Worm (Caenorhabditis elegans) whole organism, L3 larva: ENCODE data around the gene F35B3.3.

Experiments
- ama-1 ChIP-seq: fragments of 150-350 bp; optimal IDR thresholded peaks from 2 replicates; lab custom pipeline; 2018
- ceh-28 ChIP-seq: fragments of 150-350 bp; optimal IDR thresholded peaks from 2 replicates; lab custom pipeline; 2014; ENCODE audit warnings: missing biosample characterization, missing genetic modification reagents, missing genetic modification characterization
- ceh-82 ChIP-seq: fragments of 150-350 bp; optimal IDR thresholded peaks from 2 replicates; lab custom pipeline; 2014; ENCODE audit warnings: missing biosample characterization, missing genetic modification characterization
- daf-12 ChIP-seq: fragments of 150-350 bp; optimal IDR thresholded peaks from 2 replicates; lab custom pipeline; 2014; ENCODE audit warnings: missing biosample characterization, missing genetic modification reagents, missing genetic modification characterization
- elt-2 ChIP-seq: sonication (generic microtip); optimal IDR thresholded peaks from 2 replicates; lab custom pipeline; 2016; ENCODE audit warnings: missing genetic modification reagents, mild to moderate bottlenecking, missing genetic modification characterization, missing compliant biosample characterization
- elt-3 ChIP-seq, 3 experiments: fragments of 150-350 bp in 1 of 3; sonication (generic microtip) in 2 of 3; optimal IDR thresholded peaks; 2 replicates in 2 of 3; 4 replicates in 1 of 3; lab custom pipeline; 2014 to 2017; ENCODE audit warnings: missing biosample characterization in 3 of 3, missing genetic modification characterization in 3 of 3
- eor-1 ChIP-seq, 2 experiments: fragments of 150-350 bp; optimal IDR thresholded peaks; 2 replicates each; lab custom pipeline; 2014 to 2018; ENCODE audit warnings: missing biosample characterization in 2 of 2, missing genetic modification characterization in 2 of 2
- fkh-2 ChIP-seq: fragments of 150-350 bp; optimal IDR thresholded peaks from 2 replicates; lab custom pipeline; 2014; ENCODE audit warnings: missing biosample characterization, missing genetic modification reagents, missing genetic modification characterization
- jun-1 ChIP-seq: fragments of 150-350 bp; optimal IDR thresholded peaks from 2 replicates; lab custom pipeline; 2014; ENCODE audit warnings: missing biosample characterization, missing genetic modification reagents, missing genetic modification characterization
- lin-15B ChIP-seq: fragments of 150-350 bp; optimal IDR thresholded peaks from 2 replicates; lab custom pipeline; 2014; ENCODE audit warnings: missing biosample characterization, missing genetic modification characterization
- lin-39 ChIP-seq: fragments of 150-350 bp; optimal IDR thresholded peaks from 2 replicates; lab custom pipeline; 2018; ENCODE audit warnings: missing biosample characterization, missing genetic modification reagents, missing genetic modification characterization
- lsy-12 ChIP-seq: sonication (generic microtip); optimal IDR thresholded peaks from 2 replicates; lab custom pipeline; 2016; ENCODE audit warnings: mild to moderate bottlenecking, missing genetic modification characterization, missing compliant biosample characterization
- mdl-1 ChIP-seq: fragments of 150-350 bp; optimal IDR thresholded peaks from 2 replicates; lab custom pipeline; 2014; ENCODE audit warnings: missing biosample characterization, missing genetic modification characterization
- mml-1 ChIP-seq: fragments of 150-350 bp; sonication (generic microtip); optimal IDR thresholded peaks from 3 replicates; lab custom pipeline; 2014; ENCODE audit warnings: missing biosample characterization, missing genetic modification characterization
- nhr-12 ChIP-seq: fragments of 150-350 bp; optimal IDR thresholded peaks from 2 replicates; lab custom pipeline; 2014; ENCODE audit warnings: missing biosample characterization, missing genetic modification characterization
- nhr-25 ChIP-seq: sonication (generic microtip); optimal IDR thresholded peaks from 2 replicates; lab custom pipeline; 2017; ENCODE audit warnings: missing biosample characterization, missing genetic modification characterization
- nhr-43 ChIP-seq: sonication (generic microtip); optimal IDR thresholded peaks from 2 replicates; lab custom pipeline; 2016; ENCODE audit warnings: mild to moderate bottlenecking, missing genetic modification characterization, missing compliant biosample characterization; ENCODE audit not compliant: poor library complexity, severe bottlenecking
- nhr-67 ChIP-seq: fragments of 150-350 bp; optimal IDR thresholded peaks from 2 replicates; lab custom pipeline; 2014; ENCODE audit warnings: missing biosample characterization, missing genetic modification characterization
- nhr-77 ChIP-seq: fragments of 150-350 bp; optimal IDR thresholded peaks from 2 replicates; lab custom pipeline; 2014; ENCODE audit warnings: missing biosample characterization, missing genetic modification characterization
- pha-4 ChIP-seq: fragments of 150-350 bp; optimal IDR thresholded peaks from 2 replicates; lab custom pipeline; 2014; ENCODE audit warnings: missing biosample characterization, missing genetic modification reagents, missing genetic modification characterization
- pqm-1 ChIP-seq: fragments of 150-350 bp; optimal IDR thresholded peaks from 2 replicates; lab custom pipeline; 2017; ENCODE audit warnings: missing biosample characterization, missing genetic modification characterization, inconsistent platforms
- skn-1 ChIP-seq: fragments of 150-350 bp; optimal IDR thresholded peaks from 2 replicates; lab custom pipeline; 2014; ENCODE audit warnings: missing biosample characterization, missing genetic modification characterization
- snpc-4 ChIP-seq: fragments of 150-350 bp; optimal IDR thresholded peaks from 2 replicates; lab custom pipeline; 2014; ENCODE audit warnings: missing biosample characterization, missing genetic modification characterization
- tbx-2 ChIP-seq: sonication (generic microtip); optimal IDR thresholded peaks from 2 replicates; lab custom pipeline; 2016; ENCODE audit warnings: mild to moderate bottlenecking, missing genetic modification characterization, missing compliant biosample characterization
- unc-39 ChIP-seq: sonication (generic microtip); optimal IDR thresholded peaks from 4 replicates; lab custom pipeline; 2017; ENCODE audit warnings: missing biosample characterization, missing genetic modification characterization
- unc-62 ChIP-seq: fragments of 150-350 bp; sonication (generic microtip); optimal IDR thresholded peaks from 4 replicates; lab custom pipeline; 2014; ENCODE audit warnings: missing biosample characterization, missing genetic modification reagents, missing genetic modification characterization
- ztf-4 ChIP-seq: fragments of 150-350 bp; optimal IDR thresholded peaks from 2 replicates; lab custom pipeline; 2014; ENCODE audit warnings: missing biosample characterization, missing genetic modification characterization

F35B3.3 gene

DNA sequence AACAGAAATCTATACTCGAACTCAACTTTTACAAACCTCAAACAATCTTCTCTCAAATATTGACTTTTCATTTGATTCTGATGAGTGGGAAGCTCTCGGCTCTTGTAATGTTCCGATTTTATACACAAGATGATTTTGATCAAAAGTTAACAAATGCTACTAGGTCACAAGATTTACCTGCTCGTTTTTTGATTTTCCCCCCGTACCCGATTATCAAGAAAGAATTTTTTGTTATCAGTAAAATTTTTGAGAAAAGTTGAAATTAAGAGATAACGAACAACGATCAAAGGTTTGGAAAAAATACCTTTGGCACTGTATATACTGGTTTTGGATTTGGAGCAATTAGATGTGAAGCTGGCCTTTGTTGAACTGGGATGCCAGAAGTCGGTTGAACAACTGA is 51.6 kb downstream of the F35B3.3 start:
- TF ChIP-seq lin-39 (tag; lab: Kevin White, UChicago) (no peak), pha-4 (peak; percentile 81), nhr-43 (tag; lab: Kevin White, UChicago) (no peak), elt-3 (tag; optimal IDR thresholded peaks at IDR 0.05; lab: Kevin White, UChicago) (no peak), ama-1 (lab: Kevin White, UChicago) (peak; percentile 15), ztf-4 (tag; lab: Kevin White, UChicago) (no peak), ceh-28 (tag; lab: Kevin White, UChicago) (no peak), snpc-4 (no peak), nhr-67 (tag; lab: Kevin White, UChicago) (no peak), nhr-77 (no peak), unc-62 (GFP tag; lab: Kevin White, UChicago) (no peak), pqm-1 (tag; lab: Kevin White, UChicago) (peak; percentile 66), mdl-1 (tag; lab: Kevin White, UChicago) (no peak), jun-1 (tag; lab: Kevin White, UChicago) (no peak), elt-2 (tag; lab: Kevin White, UChicago) (peak; percentile 82)

DNA sequence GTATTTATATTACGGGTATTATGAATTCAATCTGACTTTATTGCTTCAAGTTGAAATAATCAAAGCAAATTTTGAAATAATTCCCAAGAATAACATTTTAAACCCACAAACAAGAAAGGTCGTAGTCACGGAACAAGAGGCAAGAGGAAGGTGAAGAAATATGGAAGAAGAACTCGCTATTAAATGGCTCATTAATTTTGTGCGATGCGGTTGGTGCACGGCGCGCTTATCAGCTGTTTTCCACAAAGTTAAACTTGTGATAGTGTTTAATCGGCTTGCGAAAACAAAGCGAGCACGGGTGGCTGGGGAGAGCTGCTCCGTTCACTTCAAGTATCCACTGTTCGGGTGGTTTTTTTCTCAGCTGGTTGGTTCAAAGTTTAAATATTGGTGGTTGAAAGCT is 53.7 kb downstream of the F35B3.3 start:
- TF ChIP-seq lsy-12 (tag; lab: Kevin White, UChicago) (no peak), tbx-2 (tag; lab: Kevin White, UChicago) (no peak), elt-2 (tag; lab: Kevin White, UChicago) (peak; percentile 85), elt-3 (tag; optimal IDR thresholded peaks at IDR 0.05; lab: Kevin White, UChicago) (no peak), snpc-4 (no peak), ama-1 (lab: Kevin White, UChicago) (no peak), fkh-2 (tag; lab: Kevin White, UChicago) (no peak), mml-1 (tag; lab: Kevin White, UChicago) (no peak), lin-15B (tag; lab: Kevin White, UChicago) (no peak), jun-1 (tag; lab: Kevin White, UChicago) (no peak), nhr-25 (tag; lab: Kevin White, UChicago) (no peak), daf-12 (tag; lab: Kevin White, UChicago) (no peak), unc-39 (tag; lab: Kevin White, UChicago) (no peak), nhr-12 (no peak), eor-1 (tag; optimal IDR thresholded peaks at IDR 0.05; lab: Kevin White, UChicago) (no peak), skn-1 (tag; lab: Kevin White, UChicago) (no peak), pha-4 (peak; percentile 23), nhr-67 (tag; lab: Kevin White, UChicago) (no peak), pqm-1 (tag; lab: Kevin White, UChicago) (peak; percentile 48), ceh-82 (tag; lab: Kevin White, UChicago) (no peak)
